Worm (Caenorhabditis elegans): ENCODE measurements around the gene baf-1.

DNA sequence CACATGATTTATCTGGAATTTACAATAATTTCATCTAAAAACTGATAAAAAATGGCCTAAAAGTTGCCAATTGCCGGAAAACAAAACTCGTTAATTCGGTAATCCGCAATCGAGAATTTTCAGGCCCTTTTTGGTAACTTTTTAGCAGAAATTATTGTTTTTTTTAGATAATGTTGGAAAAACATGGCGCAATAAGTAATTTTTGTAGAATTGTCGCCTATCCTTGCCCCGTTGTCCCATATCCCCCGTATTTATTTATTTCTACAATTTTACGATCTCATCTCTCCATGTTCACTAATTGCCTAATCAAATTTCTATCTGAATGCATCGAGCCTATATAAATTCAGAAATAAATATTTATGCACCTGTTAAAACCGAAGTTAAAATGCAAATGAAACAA lies 45.7 kb downstream of the baf-1 start:
- TF ChIP-seq lsy-2 (tag; optimal IDR thresholded peaks at IDR 0.05) (no peak), sptf-1 (tag; optimal IDR thresholded peaks at IDR 0.05) (no peak), pha-4 (tag; optimal IDR thresholded peaks at IDR 0.05) (no peak), unc-62 (GFP tag; optimal IDR thresholded peaks at IDR 0.05) (no peak), lin-13 (tag; optimal IDR thresholded peaks at IDR 0.05) (no peak)
